Worm (Caenorhabditis elegans) whole organism, late embryonic: ENCODE measurements around the gene inf-1.

Experiments used
- C38D4.7 ChIP-seq: fragments of 200-800 bp; sonication (Bioruptor generic); optimal IDR thresholded peaks from 2 replicates; lab custom pipeline; 2018; ENCODE audit warnings: mild to moderate bottlenecking, missing genetic modification characterization, moderate library complexity, missing compliant biosample characterization
- K09A11.1 ChIP-seq: sonication (generic microtip); optimal IDR thresholded peaks from 2 replicates; lab custom pipeline; 2017; ENCODE audit warnings: antibody characterized with exemption, mild to moderate bottlenecking, missing genetic modification characterization, missing compliant biosample characterization; ENCODE audit not compliant: insufficient read depth
- T23F11.4 ChIP-seq: fragments of 200-800 bp; sonication (Bioruptor generic); optimal IDR thresholded peaks from 2 replicates; lab custom pipeline; 2018; ENCODE audit warnings: mild to moderate bottlenecking, missing genetic modification characterization, missing compliant biosample characterization
- Y22D7AL.16 ChIP-seq: sonication (generic microtip); optimal IDR thresholded peaks from 2 replicates; lab custom pipeline; 2016; ENCODE audit warnings: missing genetic modification characterization, missing compliant biosample characterization
- ahr-1 ChIP-seq: sonication (generic microtip); optimal IDR thresholded peaks from 2 replicates; lab custom pipeline; 2016; ENCODE audit warnings: missing genetic modification characterization, missing compliant biosample characterization
- ceh-2 ChIP-seq: sonication (generic microtip); optimal IDR thresholded peaks from 2 replicates; lab custom pipeline; 2016; ENCODE audit warnings: missing genotype, missing genetic modification characterization, missing compliant biosample characterization
- ceh-24 ChIP-seq: sonication (generic microtip); optimal IDR thresholded peaks from 2 replicates; lab custom pipeline; 2016; ENCODE audit warnings: mild to moderate bottlenecking, missing genetic modification characterization, missing compliant biosample characterization
- ceh-31 ChIP-seq: sonication (generic microtip); optimal IDR thresholded peaks from 2 replicates; lab custom pipeline; 2016; ENCODE audit warnings: missing genetic modification characterization, missing compliant biosample characterization
- ceh-34 ChIP-seq: sonication (generic microtip); optimal IDR thresholded peaks from 2 replicates; lab custom pipeline; 2016; ENCODE audit warnings: mild to moderate bottlenecking, missing genetic modification characterization, missing compliant biosample characterization
- ceh-6 ChIP-seq: fragments of 200-800 bp; sonication (Bioruptor generic); optimal IDR thresholded peaks from 2 replicates; lab custom pipeline; 2018; ENCODE audit warnings: mild to moderate bottlenecking, missing genetic modification characterization, missing compliant biosample characterization
- elt-2 ChIP-seq: sonication (generic microtip); optimal IDR thresholded peaks from 2 replicates; lab custom pipeline; 2016; ENCODE audit warnings: missing genetic modification reagents, missing genetic modification characterization, missing compliant biosample characterization
- elt-4 ChIP-seq: sonication (generic microtip); optimal IDR thresholded peaks from 2 replicates; lab custom pipeline; 2016; ENCODE audit warnings: missing genetic modification characterization, missing compliant biosample characterization
- ets-4 ChIP-seq: sonication (generic microtip); optimal IDR thresholded peaks from 2 replicates; lab custom pipeline; 2016; ENCODE audit warnings: missing genetic modification characterization, missing compliant biosample characterization
- eyg-1 ChIP-seq: sonication (generic microtip); optimal IDR thresholded peaks from 2 replicates; lab custom pipeline; 2016; ENCODE audit warnings: missing genotype, missing genetic modification characterization, missing compliant biosample characterization
- fax-1 ChIP-seq: sonication (generic microtip); optimal IDR thresholded peaks from 2 replicates; lab custom pipeline; 2016; ENCODE audit warnings: missing genotype, missing genetic modification characterization, missing compliant biosample characterization
- gmeb-2 ChIP-seq: sonication (generic microtip); optimal IDR thresholded peaks from 2 replicates; lab custom pipeline; 2016; ENCODE audit warnings: missing genetic modification characterization, inconsistent platforms, missing compliant biosample characterization
- hlh-13 ChIP-seq: fragments of 200-800 bp; sonication (Bioruptor generic); optimal IDR thresholded peaks from 2 replicates; lab custom pipeline; 2018; ENCODE audit warnings: mild to moderate bottlenecking, missing genetic modification characterization, missing compliant biosample characterization
- hlh-30 ChIP-seq: sonication (generic microtip); optimal IDR thresholded peaks from 2 replicates; lab custom pipeline; 2017; ENCODE audit warnings: antibody characterized with exemption, missing genetic modification characterization, missing compliant biosample characterization; ENCODE audit not compliant: insufficient read depth
- hlh-6 ChIP-seq: sonication (generic microtip); optimal IDR thresholded peaks from 2 replicates; lab custom pipeline; 2016; ENCODE audit warnings: missing genotype, missing genetic modification characterization, missing compliant biosample characterization
- lin-11 ChIP-seq: fragments of 200-800 bp; sonication (Bioruptor generic); optimal IDR thresholded peaks from 2 replicates; lab custom pipeline; 2018; ENCODE audit warnings: mild to moderate bottlenecking, missing genetic modification characterization, missing compliant biosample characterization
- mec-3 ChIP-seq: sonication (generic microtip); optimal IDR thresholded peaks from 2 replicates; lab custom pipeline; 2016; ENCODE audit warnings: borderline replicate concordance, missing genetic modification characterization, missing compliant biosample characterization
- nhr-11 ChIP-seq: fragments of 150-350 bp; optimal IDR thresholded peaks from 2 replicates; lab custom pipeline; 2014; ENCODE audit warnings: missing biosample characterization, missing genetic modification characterization
- nhr-232 ChIP-seq: sonication (generic microtip); optimal IDR thresholded peaks from 2 replicates; lab custom pipeline; 2016; ENCODE audit warnings: missing genetic modification characterization, missing compliant biosample characterization
- npax-4 ChIP-seq: sonication (generic microtip); optimal IDR thresholded peaks from 2 replicates; lab custom pipeline; 2016; ENCODE audit warnings: missing genetic modification characterization, missing compliant biosample characterization
- pag-3 ChIP-seq: sonication (generic microtip); optimal IDR thresholded peaks from 2 replicates; lab custom pipeline; 2016; ENCODE audit warnings: missing compliant biosample characterization, missing genetic modification characterization, borderline replicate concordance
- pha-2 ChIP-seq: sonication (generic microtip); optimal IDR thresholded peaks from 2 replicates; lab custom pipeline; 2017; ENCODE audit warnings: mild to moderate bottlenecking, missing genetic modification characterization, missing compliant biosample characterization
- pha-4 ChIP-seq: fragments of 150-350 bp; optimal IDR thresholded peaks from 2 replicates; lab custom pipeline; 2018; ENCODE audit warnings: missing biosample characterization, missing genetic modification reagents, missing genetic modification characterization
- pqm-1 ChIP-seq: sonication (generic microtip); optimal IDR thresholded peaks from 2 replicates; lab custom pipeline; 2016; ENCODE audit warnings: missing genetic modification characterization, missing compliant biosample characterization
- ref-2 ChIP-seq: sonication (generic microtip); optimal IDR thresholded peaks from 2 replicates; lab custom pipeline; 2016; ENCODE audit warnings: missing genetic modification characterization, missing compliant biosample characterization
- rnt-1 ChIP-seq: sonication (generic microtip); optimal IDR thresholded peaks from 2 replicates; lab custom pipeline; 2016; ENCODE audit warnings: missing genetic modification characterization, missing compliant biosample characterization
- sox-2 ChIP-seq: fragments of 200-800 bp; sonication (Bioruptor generic); IDR thresholded peaks from 2 replicates; pipeline ENCODE4 v1.3.6; 2022; ENCODE audit warnings: missing genetic modification reagents, missing genetic modification characterization, missing compliant biosample characterization
- tbx-2 ChIP-seq: sonication (generic microtip); optimal IDR thresholded peaks from 2 replicates; lab custom pipeline; 2016; ENCODE audit warnings: missing genetic modification characterization, missing compliant biosample characterization
- tbx-7 ChIP-seq: sonication (generic microtip); optimal IDR thresholded peaks from 2 replicates; lab custom pipeline; 2016; ENCODE audit warnings: missing genotype, missing genetic modification characterization, missing compliant biosample characterization
- unc-3 ChIP-seq, 2 experiments: fragments of 200-800 bp in 1 of 2; sonication (Bioruptor generic) in 1 of 2; sonication (generic microtip) in 1 of 2; conservative IDR thresholded peaks in 1 of 2; optimal IDR thresholded peaks in 1 of 2; 2 replicates each; pipeline versions ENCODE4 v1.3.6 to Lab custom; 2016 to 2022; ENCODE audit warnings: missing compliant biosample characterization in 2 of 2, missing genetic modification characterization in 2 of 2, missing genetic modification reagents in 1 of 2
- unc-42 ChIP-seq: sonication (generic microtip); optimal IDR thresholded peaks from 2 replicates; lab custom pipeline; 2016; ENCODE audit warnings: missing genotype, missing genetic modification characterization, missing compliant biosample characterization
- zip-5 ChIP-seq: sonication (generic microtip); optimal IDR thresholded peaks from 2 replicates; lab custom pipeline; 2016; ENCODE audit warnings: missing genetic modification characterization, missing compliant biosample characterization

inf-1 gene

DNA sequence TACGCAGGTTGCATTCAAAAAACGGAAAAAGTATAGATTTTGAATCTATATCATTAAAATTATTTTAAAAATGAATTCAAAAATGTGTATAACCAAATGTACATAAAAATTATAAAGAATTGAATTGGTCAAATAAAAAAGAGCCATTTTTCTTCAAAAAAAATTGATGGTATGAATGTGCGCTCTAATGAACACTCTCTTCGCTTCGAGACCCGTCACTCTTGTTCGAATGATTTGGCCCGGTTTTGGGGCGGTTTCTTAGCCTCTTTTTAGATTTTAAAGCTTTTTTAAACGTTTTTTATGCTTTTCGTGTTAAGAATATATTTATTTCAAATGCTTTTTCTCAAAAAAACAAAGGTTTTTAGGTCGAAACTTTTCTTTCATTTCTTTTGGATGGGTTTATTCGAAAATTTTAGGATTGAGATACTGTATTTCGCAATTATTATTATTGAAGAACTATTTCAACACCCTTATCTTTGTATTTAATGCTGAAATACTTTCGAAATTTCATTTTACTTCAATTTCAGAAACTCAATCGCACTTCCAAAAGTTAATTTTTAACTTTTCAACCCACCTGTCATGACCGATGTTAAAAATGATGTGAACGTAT lies at the start of gene inf-1:
Gene inf-1 (plus strand): TSS at position 577 of the 610 bp plus-strand sequence.
- TF ChIP-seq nhr-11 (tag; lab: Kevin White, UChicago) (no peak), ceh-34 (no peak), gmeb-2 (no peak), elt-2 (tag; lab: Kevin White, UChicago) (no peak), ref-2 (tag; lab: Kevin White, UChicago) (no peak), tbx-2 (tag; lab: Kevin White, UChicago) (no peak), ceh-2 (tag; lab: Kevin White, UChicago) (no peak), mec-3 (tag; lab: Kevin White, UChicago) (no peak), T23F11.4 (GFP tag; lab: Kevin White, UChicago) (no peak), nhr-232 (tag; lab: Kevin White, UChicago) (no peak), elt-4 (tag; lab: Kevin White, UChicago) (no peak), Y22D7AL.16 (no peak), npax-4 (no peak), ceh-6 (GFP tag; lab: Kevin White, UChicago) (no peak), K09A11.1 (tag; lab: Kevin White, UChicago) (no peak), sox-2 (GFP tag; lab: Robert Waterston, UW) (no peak), eyg-1 (tag; lab: Kevin White, UChicago) (no peak), hlh-30 (tag; lab: Kevin White, UChicago) (no peak), tbx-7 (tag; lab: Kevin White, UChicago) (no peak)
- TF ChIP-seq, all 69 proteins: peak for 0

DNA sequence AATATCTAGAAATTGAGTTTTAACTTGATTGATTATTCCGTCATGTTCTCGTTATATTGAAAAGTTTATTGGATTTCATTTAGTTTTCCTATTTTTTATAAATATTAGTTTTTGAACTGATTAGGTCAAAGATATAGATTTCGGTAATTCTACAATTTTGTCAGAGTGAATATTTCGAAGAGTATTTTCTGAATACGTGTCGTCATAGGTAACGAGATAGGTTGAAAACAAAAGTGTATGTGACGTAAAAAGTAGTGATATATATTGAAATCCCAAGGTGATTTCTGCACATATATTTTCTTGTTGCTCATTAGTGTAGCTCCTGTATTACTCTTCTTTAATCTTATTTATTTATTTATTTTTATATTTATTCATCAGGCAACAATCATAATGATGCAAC lies 49.1 kb upstream of the inf-1 start, which contains the start of gene K04C2.7:
Gene K04C2.7 (plus strand): TSS at position 301 of the 400 bp plus-strand sequence.
- TF ChIP-seq ref-2 (tag; lab: Kevin White, UChicago) = no peak
- TF ChIP-seq ets-4 (tag; lab: Kevin White, UChicago) = no peak
- no peak for TF ChIP-seq unc-3 (GFP tag; conservative IDR thresholded peaks at IDR 0.05; lab: Robert Waterston, UW)
- TF ChIP-seq unc-3 (tag; optimal IDR thresholded peaks at IDR 0.05; lab: Kevin White, UChicago) = no peak
- no peak for TF ChIP-seq hlh-13 (GFP tag; lab: Kevin White, UChicago)
- no peak for TF ChIP-seq pag-3 (tag; lab: Kevin White, UChicago)
- no peak for TF ChIP-seq C38D4.7
- TF ChIP-seq pqm-1 (tag; lab: Kevin White, UChicago) = no peak
- no peak for TF ChIP-seq hlh-6 (tag; lab: Kevin White, UChicago)
- TF ChIP-seq lin-11 (tag; lab: Kevin White, UChicago) = no peak
- TF ChIP-seq K09A11.1 (tag; lab: Kevin White, UChicago) = no peak
- TF ChIP-seq, all 69 proteins: peak for 0

DNA sequence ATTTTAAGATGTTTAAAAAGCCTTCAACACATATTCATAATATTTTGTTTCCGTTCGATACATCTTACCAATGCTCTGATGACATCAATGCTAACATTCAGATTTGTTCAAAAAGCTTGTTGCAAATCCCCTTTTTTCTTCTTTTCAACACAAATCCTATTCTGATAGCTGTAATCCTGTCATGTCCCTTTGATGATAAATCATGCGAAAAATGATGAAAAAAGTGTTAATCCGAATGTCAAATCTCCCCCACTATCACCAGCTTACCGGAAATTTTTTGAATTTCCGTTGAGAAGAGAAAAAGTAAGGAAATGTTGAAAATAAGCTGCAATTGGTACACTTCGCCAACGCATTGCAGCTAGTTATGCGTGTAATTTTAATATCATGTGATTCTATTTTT lies 48.2 kb upstream of the inf-1 start:
- TF ChIP-seq unc-42 (tag; lab: Kevin White, UChicago) (no peak), pha-2 (tag; lab: Kevin White, UChicago) (no peak), pag-3 (tag; lab: Kevin White, UChicago) (no peak), mec-3 (tag; lab: Kevin White, UChicago) (no peak), tbx-7 (tag; lab: Kevin White, UChicago) (no peak), elt-2 (tag; lab: Kevin White, UChicago) (no peak), rnt-1 (tag; lab: Kevin White, UChicago) (no peak), ceh-34 (no peak), ceh-31 (tag; lab: Kevin White, UChicago) (no peak), ceh-24 (tag; lab: Kevin White, UChicago) (no peak), C38D4.7 (no peak), fax-1 (tag; lab: Kevin White, UChicago) (no peak), zip-5 (tag; lab: Kevin White, UChicago) (no peak), T23F11.4 (GFP tag; lab: Kevin White, UChicago) (no peak), gmeb-2 (no peak), unc-3 (GFP tag; conservative IDR thresholded peaks at IDR 0.05; lab: Robert Waterston, UW) (no peak), unc-3 (tag; optimal IDR thresholded peaks at IDR 0.05; lab: Kevin White, UChicago) (no peak), ahr-1 (no peak), pha-4 (tag; lab: Kevin White, UChicago) (no peak), K09A11.1 (tag; lab: Kevin White, UChicago) (no peak), npax-4 (no peak)
- TF ChIP-seq, all 69 proteins: peak for 0
